Fruit fly (Drosophila melanogaster) whole organism, embryonic: ENCODE measurements around the gene cv-c.

Experiments used
- CG14860 ChIP-seq: fragments of 200-800 bp; sonication (Bioruptor generic); IDR thresholded peaks from 3 replicates; pipeline ENCODE4 v1.3.6; 2022; ENCODE audit warnings: missing biosample characterization, missing genetic modification characterization; ENCODE audit not compliant: partially characterized antibody
- CG15514 ChIP-seq: fragments of 200-800 bp; sonication (Bioruptor generic); optimal IDR thresholded peaks from 3 replicates; lab custom pipeline; 2017; ENCODE audit warnings: missing biosample characterization, missing genetic modification characterization, mild to moderate bottlenecking, moderate library complexity, missing genetic modification reagents
- CG7745 ChIP-seq: fragments of 200-800 bp; sonication (Bioruptor generic); optimal IDR thresholded peaks from 2 replicates; lab custom pipeline; 2018; ENCODE audit warnings: missing biosample characterization, mild to moderate bottlenecking, missing genetic modification characterization, moderate library complexity
- H2.0 ChIP-seq: fragments of 200-800 bp; sonication (Bioruptor generic); IDR thresholded peaks from 2 replicates; pipeline ENCODE4 v1.3.6; 2022; ENCODE audit warnings: missing biosample characterization, missing genetic modification characterization
- HLHmδ ChIP-seq: fragments of 200-800 bp; sonication (Bioruptor generic); optimal IDR thresholded peaks from 2 replicates; lab custom pipeline; 2018; ENCODE audit warnings: missing biosample characterization, mild to moderate bottlenecking, missing genetic modification characterization, moderate library complexity
- nerfin-2 ChIP-seq: fragments of 200-800 bp; sonication (Bioruptor generic); IDR thresholded peaks from 2 replicates; pipeline ENCODE4 v1.3.6; 2022; ENCODE audit warnings: missing biosample characterization, missing genetic modification characterization; ENCODE audit not compliant: partially characterized antibody

DNA sequence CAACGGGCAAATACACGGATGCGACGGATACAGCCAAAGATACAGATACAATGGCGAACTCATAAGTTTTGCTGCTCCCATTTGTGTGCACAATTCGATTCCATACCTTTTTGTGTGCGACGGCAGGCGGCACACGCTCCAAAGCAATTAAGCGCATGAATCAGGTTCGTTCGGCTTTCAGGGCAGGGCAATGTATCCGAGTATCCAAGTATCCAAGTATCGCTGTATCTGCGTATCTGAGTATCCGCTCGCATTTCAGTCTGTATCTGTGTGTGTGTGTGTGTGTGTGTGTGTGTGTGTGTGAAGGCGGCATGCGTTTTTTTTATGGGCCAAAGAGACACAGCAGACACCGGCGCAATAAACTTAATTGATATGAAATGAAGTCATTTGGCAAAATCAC is 118.3 kb downstream of the cv-c start:
- TF ChIP-seq CG7745 (tag; lab: Kevin White, UChicago), result no peak
- no peak for TF ChIP-seq CG14860
- TF ChIP-seq CG15514 (GFP tag; lab: Kevin White, UChicago), result no peak
- no peak for TF ChIP-seq H2.0 (GFP tag; lab: Robert Waterston, UW)
- no peak for TF ChIP-seq nerfin-2 (GFP tag; lab: Robert Waterston, UW)
- no peak for TF ChIP-seq HLHmδ (GFP tag; lab: Kevin White, UChicago)
